Fruit fly (Drosophila melanogaster) whole organism, embryonic: ENCODE results near the gene ClC-a.
A peak's percentile ranks its signal among the peaks of the same experiment; 100 is the strongest.

Experiments used
- Aef1 ChIP-seq: fragments of 200-800 bp; sonication (Bioruptor generic); IDR thresholded peaks from 3 replicates; pipeline ENCODE4 v1.3.6; 2022; ENCODE audit warnings: missing biosample characterization, missing genetic modification characterization
- Antp ChIP-seq: fragments of 200-800 bp; sonication (Bioruptor generic); optimal IDR thresholded peaks from 3 replicates; lab custom pipeline; 2016; ENCODE audit warnings: missing biosample characterization, missing genetic modification characterization
- Blimp-1 ChIP-seq: fragments of 200-800 bp; sonication (Bioruptor generic); optimal IDR thresholded peaks from 3 replicates; lab custom pipeline; 2018; ENCODE audit warnings: missing biosample characterization, missing genetic modification characterization, mild to moderate bottlenecking, moderate library complexity, missing genetic modification reagents
- CG1024 ChIP-seq: fragments of 200-800 bp; sonication (Bioruptor generic); IDR thresholded peaks from 2 replicates; pipeline ENCODE4 v1.3.6; 2022; ENCODE audit warnings: missing biosample characterization, missing genetic modification characterization
- CG10274 ChIP-seq: fragments of 200-800 bp; sonication (Bioruptor generic); optimal IDR thresholded peaks from 3 replicates; lab custom pipeline; 2017; ENCODE audit warnings: missing biosample characterization, mild to moderate bottlenecking, missing genetic modification characterization
- CG10431 ChIP-seq: fragments of 200-800 bp; sonication (Bioruptor generic); optimal IDR thresholded peaks from 3 replicates; lab custom pipeline; 2018; ENCODE audit warnings: missing biosample characterization, mild to moderate bottlenecking, missing genetic modification characterization
- CG10543 ChIP-seq: fragments of 200-800 bp; sonication (Bioruptor generic); optimal IDR thresholded peaks from 3 replicates; lab custom pipeline; 2017; ENCODE audit warnings: missing biosample characterization, mild to moderate bottlenecking, missing genetic modification characterization, moderate library complexity
- CG11696 ChIP-seq: fragments of 200-800 bp; sonication (Bioruptor generic); IDR thresholded peaks from 2 replicates; pipeline ENCODE4 v1.3.6; 2022; ENCODE audit warnings: missing biosample characterization, missing genetic modification characterization
- CG12299 ChIP-seq: fragments of 200-800 bp; sonication (Bioruptor generic); optimal IDR thresholded peaks from 2 replicates; lab custom pipeline; 2018; ENCODE audit warnings: missing biosample characterization, mild to moderate bottlenecking, missing genetic modification characterization
- CG1233 ChIP-seq: fragments of 200-800 bp; sonication (Bioruptor generic); optimal IDR thresholded peaks from 4 replicates; lab custom pipeline; 2018; ENCODE audit warnings: missing biosample characterization, mild to moderate bottlenecking, missing genetic modification characterization
- CG12391 ChIP-seq: fragments of 200-800 bp; sonication (Bioruptor generic); optimal IDR thresholded peaks from 3 replicates; lab custom pipeline; 2018; ENCODE audit warnings: missing biosample characterization, mild to moderate bottlenecking, missing genetic modification characterization, moderate library complexity
- CG13624 ChIP-seq: fragments of 200-800 bp; sonication (Bioruptor generic); optimal IDR thresholded peaks from 2 replicates; lab custom pipeline; 2016; ENCODE audit warnings: missing biosample characterization, missing genetic modification characterization
- CG14441 ChIP-seq: fragments of 200-800 bp; sonication (Bioruptor generic); IDR thresholded peaks from 2 replicates; pipeline ENCODE4 v1.3.6; 2022; ENCODE audit warnings: missing biosample characterization, missing genetic modification characterization
- CG15479 ChIP-seq: fragments of 200-800 bp; sonication (Bioruptor generic); optimal IDR thresholded peaks from 3 replicates; lab custom pipeline; 2019; ENCODE audit warnings: missing biosample characterization, mild to moderate bottlenecking, missing genetic modification characterization, moderate library complexity
- CG1602 ChIP-seq: fragments of 200-800 bp; sonication (Bioruptor generic); optimal IDR thresholded peaks from 3 replicates; lab custom pipeline; 2016; ENCODE audit warnings: missing biosample characterization, missing genetic modification characterization
- CG17359 ChIP-seq: fragments of 200-800 bp; sonication (Bioruptor generic); optimal IDR thresholded peaks from 3 replicates; lab custom pipeline; 2018; ENCODE audit warnings: missing biosample characterization, mild to moderate bottlenecking, missing genetic modification characterization, moderate library complexity
- CG17612 ChIP-seq: fragments of 200-800 bp; sonication (Bioruptor generic); IDR thresholded peaks from 2 replicates; pipeline ENCODE4 v1.3.6; 2022; ENCODE audit warnings: missing biosample characterization, missing genetic modification characterization
- CG2120 ChIP-seq: fragments of 200-800 bp; sonication (Bioruptor generic); optimal IDR thresholded peaks from 3 replicates; lab custom pipeline; 2016; ENCODE audit warnings: missing biosample characterization, missing genetic modification characterization
- CG2129 ChIP-seq: fragments of 200-800 bp; sonication (Bioruptor generic); IDR thresholded peaks from 2 replicates; pipeline ENCODE4 v1.3.6; 2022; ENCODE audit warnings: missing biosample characterization, missing genetic modification characterization; ENCODE audit not compliant: partially characterized antibody
- CG2199 ChIP-seq: fragments of 200-800 bp; sonication (Bioruptor generic); IDR thresholded peaks from 3 replicates; pipeline ENCODE4 v1.3.6; 2022; ENCODE audit warnings: missing biosample characterization, missing genetic modification characterization
- CG2678 ChIP-seq: fragments of 200-800 bp; sonication (Bioruptor generic); optimal IDR thresholded peaks from 3 replicates; lab custom pipeline; 2019; ENCODE audit warnings: missing biosample characterization, mild to moderate bottlenecking, missing genetic modification characterization, moderate library complexity
- CG32532 ChIP-seq: fragments of 200-800 bp; sonication (Bioruptor generic); IDR thresholded peaks from 2 replicates; pipeline ENCODE4 v1.3.6; 2022; ENCODE audit warnings: missing biosample characterization, missing genetic modification characterization
- CG34224 ChIP-seq: fragments of 200-800 bp; sonication (Bioruptor generic); IDR thresholded peaks from 3 replicates; pipeline ENCODE4 v1.3.6; 2022; ENCODE audit warnings: missing biosample characterization, missing genetic modification characterization; ENCODE audit not compliant: partially characterized antibody
- CG34376 ChIP-seq: fragments of 200-800 bp; sonication (Bioruptor generic); optimal IDR thresholded peaks from 2 replicates; lab custom pipeline; 2018; ENCODE audit warnings: missing biosample characterization, mild to moderate bottlenecking, missing genetic modification characterization
- CG3995 ChIP-seq: fragments of 200-800 bp; sonication (Bioruptor generic); optimal IDR thresholded peaks from 3 replicates; lab custom pipeline; 2016; ENCODE audit warnings: missing biosample characterization, missing genetic modification characterization
- CG5245 ChIP-seq: fragments of 200-800 bp; sonication (Bioruptor generic); optimal IDR thresholded peaks from 3 replicates; lab custom pipeline; 2016; ENCODE audit warnings: missing biosample characterization, missing genetic modification characterization
- CG9797 ChIP-seq: fragments of 200-800 bp; sonication (Bioruptor generic); optimal IDR thresholded peaks from 3 replicates; lab custom pipeline; 2018; ENCODE audit warnings: missing biosample characterization, mild to moderate bottlenecking, missing genetic modification characterization
- CoRest ChIP-seq: fragments of 200-800 bp; sonication (Bioruptor generic); optimal IDR thresholded peaks from 3 replicates; lab custom pipeline; 2018; ENCODE audit warnings: missing biosample characterization, mild to moderate bottlenecking, missing genetic modification characterization, moderate library complexity
- Eip74EF ChIP-seq, 2 experiments: fragments of 200-800 bp in 1 of 2; fragments of >200 bp in 1 of 2; sonication (Bioruptor generic) in 1 of 2; optimal IDR thresholded peaks; 2 replicates each; lab custom pipeline; 2017 to 2019; ENCODE audit warnings: missing biosample characterization in 2 of 2, missing genetic modification characterization in 2 of 2, mild to moderate bottlenecking in 1 of 2, moderate library complexity in 1 of 2
- Elba2 ChIP-seq: fragments of 200-800 bp; sonication (Bioruptor generic); optimal IDR thresholded peaks from 3 replicates; lab custom pipeline; 2016; ENCODE audit warnings: missing biosample characterization, missing genetic modification characterization
- Fer1 ChIP-seq: fragments of 200-800 bp; sonication (Bioruptor generic); optimal IDR thresholded peaks from 2 replicates; lab custom pipeline; 2017; ENCODE audit warnings: missing biosample characterization, mild to moderate bottlenecking, missing genetic modification characterization
- Gug ChIP-seq: fragments of 200-800 bp; sonication (Bioruptor generic); IDR thresholded peaks from 4 replicates; pipeline ENCODE4 v1.3.6; 2022; ENCODE audit warnings: missing biosample characterization, missing genetic modification characterization
- Hand ChIP-seq: fragments of 200-800 bp; sonication (Bioruptor generic); optimal IDR thresholded peaks from 2 replicates; lab custom pipeline; 2017; ENCODE audit warnings: mild to moderate bottlenecking, missing biosample characterization, missing genetic modification reagents, missing genetic modification characterization
- Sin3A ChIP-seq: fragments of >200 bp; optimal IDR thresholded peaks from 2 replicates; lab custom pipeline; 2018
- Trl ChIP-seq, 3 experiments: fragments of >200 bp in 2 of 3; fragments of 200-800 bp in 1 of 3; sonication (Bioruptor generic) in 1 of 3; optimal IDR thresholded peaks; 2 replicates in 1 of 3; 3 replicates in 2 of 3; lab custom pipeline; 2016 to 2017; ENCODE audit warnings: missing biosample characterization in 1 of 3, missing genetic modification characterization in 1 of 3
- ash1 ChIP-seq: fragments of 200-800 bp; sonication (Bioruptor generic); optimal IDR thresholded peaks from 2 replicates; lab custom pipeline; 2018; ENCODE audit warnings: missing biosample characterization, mild to moderate bottlenecking, missing genetic modification characterization
- chif ChIP-seq, 2 experiments: fragments of 200-800 bp; sonication (Bioruptor generic); optimal IDR thresholded peaks; 3 replicates each; lab custom pipeline; 2016; ENCODE audit warnings: missing biosample characterization in 2 of 2, missing genetic modification characterization in 2 of 2
- chn ChIP-seq: fragments of 200-800 bp; sonication (Bioruptor generic); optimal IDR thresholded peaks from 2 replicates; lab custom pipeline; 2016; ENCODE audit warnings: missing biosample characterization, missing genetic modification characterization
- disco-r ChIP-seq: fragments of 200-800 bp; sonication (Bioruptor generic); optimal IDR thresholded peaks from 2 replicates; lab custom pipeline; 2016; ENCODE audit warnings: missing biosample characterization, missing genetic modification characterization
- dmrt11E ChIP-seq: fragments of 200-800 bp; sonication (Bioruptor generic); optimal IDR thresholded peaks from 3 replicates; lab custom pipeline; 2018; ENCODE audit warnings: missing biosample characterization, mild to moderate bottlenecking, missing genetic modification characterization, moderate library complexity
- fru ChIP-seq: fragments of >200 bp; optimal IDR thresholded peaks from 2 replicates; lab custom pipeline; 2017
- hbn ChIP-seq: fragments of 200-800 bp; sonication (Bioruptor generic); IDR thresholded peaks from 2 replicates; pipeline ENCODE4 v1.3.6; 2022; ENCODE audit warnings: missing biosample characterization, missing genetic modification characterization; ENCODE audit not compliant: partially characterized antibody
- kni ChIP-seq: fragments of 200-800 bp; sonication (Bioruptor generic); optimal IDR thresholded peaks from 3 replicates; lab custom pipeline; 2017; ENCODE audit warnings: mild to moderate bottlenecking, missing biosample characterization, missing genetic modification reagents, missing genetic modification characterization
- lilli ChIP-seq: fragments of 200-800 bp; sonication (Bioruptor generic); optimal IDR thresholded peaks from 3 replicates; lab custom pipeline; 2016; ENCODE audit warnings: missing biosample characterization, missing genetic modification characterization
- p53 ChIP-seq: fragments of 200-800 bp; sonication (Bioruptor generic); optimal IDR thresholded peaks from 2 replicates; lab custom pipeline; 2016; ENCODE audit warnings: missing biosample characterization, missing genetic modification characterization
- pum ChIP-seq: fragments of 200-800 bp; sonication (Bioruptor generic); optimal IDR thresholded peaks from 2 replicates; lab custom pipeline; 2016; ENCODE audit warnings: missing biosample characterization, missing genetic modification characterization
- row ChIP-seq: fragments of 200-800 bp; sonication (Bioruptor generic); IDR thresholded peaks from 3 replicates; pipeline ENCODE4 v1.3.6; 2022; ENCODE audit warnings: missing biosample characterization, missing genetic modification characterization
- scrt ChIP-seq: fragments of 200-800 bp; sonication (Bioruptor generic); optimal IDR thresholded peaks from 2 replicates; lab custom pipeline; 2018; ENCODE audit warnings: missing biosample characterization, mild to moderate bottlenecking, missing genetic modification characterization, moderate library complexity
- seq ChIP-seq: fragments of 200-800 bp; sonication (Bioruptor generic); IDR thresholded peaks from 2 replicates; pipeline ENCODE4 v1.3.6; 2022; ENCODE audit warnings: missing biosample characterization, missing genetic modification characterization
- zen ChIP-seq: fragments of 200-800 bp; sonication (Bioruptor generic); optimal IDR thresholded peaks from 3 replicates; lab custom pipeline; 2018; ENCODE audit warnings: missing biosample characterization, mild to moderate bottlenecking, missing genetic modification characterization, moderate library complexity

Gene ClC-a

dm6 chr3R:11773325-11773998, 39.5 kb downstream of the ClC-a start (continued):
- TF ChIP-seq CG2678 (tag; lab: Kevin White, UChicago) = no peak
- TF ChIP-seq CG2120 (GFP tag; lab: Kevin White, UChicago) = no peak
- peak; percentile 94 for TF ChIP-seq CG2199 (GFP tag; lab: Robert Waterston, UW)
- no peak for TF ChIP-seq CG13624 (GFP tag; lab: Kevin White, UChicago)
- TF ChIP-seq dmrt11E = peak; percentile 8
- TF ChIP-seq pum = no peak
- no peak for TF ChIP-seq fru (lab: Kevin White, UChicago)
- TF ChIP-seq Elba2 (GFP tag; lab: Kevin White, UChicago) = no peak
- TF ChIP-seq chn (GFP tag; lab: Kevin White, UChicago) = peak; percentile 31
- TF ChIP-seq chif (GFP tag; optimal IDR thresholded peaks at IDR 0.05; lab: Kevin White, UChicago) = no peak
- TF ChIP-seq CG9797 (GFP tag; lab: Kevin White, UChicago) = no peak
- no peak for TF ChIP-seq CG14441 (GFP tag; lab: Robert Waterston, UW)
- TF ChIP-seq CG10543 (GFP tag; lab: Kevin White, UChicago) = no peak
- no peak for TF ChIP-seq ash1 (GFP tag; lab: Kevin White, UChicago)
- no peak for TF ChIP-seq lilli (GFP tag; lab: Kevin White, UChicago)
- TF ChIP-seq CG3995 (GFP tag; lab: Kevin White, UChicago) = no peak
- no peak for TF ChIP-seq disco-r (GFP tag; lab: Kevin White, UChicago)
- peak; percentile 51; the same call in 1 of the 3 replicates for TF ChIP-seq CG34224 (GFP tag; lab: Robert Waterston, UW)
- no peak for TF ChIP-seq CG17359 (tag; lab: Kevin White, UChicago)
- TF ChIP-seq seq (GFP tag; lab: Robert Waterston, UW) = peak; percentile 47; the same call in 1 of the 2 replicates
- no peak for TF ChIP-seq scrt (GFP tag; lab: Kevin White, UChicago)
- TF ChIP-seq Blimp-1 (GFP tag; lab: Kevin White, UChicago) = peak; percentile 96
- TF ChIP-seq row (GFP tag; lab: Robert Waterston, UW) = no peak
- no peak for TF ChIP-seq CG1233
- 0 out of 2 replicates have a peak, but pooled peaks have one; percentile 16 for TF ChIP-seq CG2129 (GFP tag; lab: Robert Waterston, UW)
- TF ChIP-seq CG12299 (tag; lab: Kevin White, UChicago) = peak; percentile 2
- no peak for TF ChIP-seq CG12391 (tag; lab: Kevin White, UChicago)
- TF ChIP-seq CG32532 (GFP tag; lab: Robert Waterston, UW) = 0 out of 2 replicates have a peak, but pooled peaks have one; percentile 28
- no peak for TF ChIP-seq CG17612
- no peak for TF ChIP-seq p53 (GFP tag; lab: Kevin White, UChicago)
- peak; percentile 41; the same call in 1 of the 2 replicates for TF ChIP-seq CG11696 (GFP tag; lab: Robert Waterston, UW)
- peak; percentile 48 for TF ChIP-seq hbn
- no peak for TF ChIP-seq CG1024 (GFP tag; lab: Robert Waterston, UW)
- no peak for TF ChIP-seq zen (tag; lab: Kevin White, UChicago)
- TF ChIP-seq CG34376 (GFP tag; lab: Kevin White, UChicago) = no peak
- TF ChIP-seq Fer1 (GFP tag; lab: Kevin White, UChicago) = no peak
- TF ChIP-seq CG5245 = no peak
- TF ChIP-seq CG10431 (GFP tag; lab: Kevin White, UChicago) = no peak
- TF ChIP-seq Eip74EF (GFP tag; optimal IDR thresholded peaks at IDR 0.05; lab: Kevin White, UChicago) = no peak
- peak; percentile 57 for TF ChIP-seq CG10274 (GFP tag; lab: Kevin White, UChicago)
- TF ChIP-seq CG15479 (GFP tag; lab: Kevin White, UChicago) = peak; percentile 54
- no peak for TF ChIP-seq Hand (GFP tag; lab: Kevin White, UChicago)
- no peak for TF ChIP-seq Aef1 (GFP tag; lab: Robert Waterston, UW)
- no peak for TF ChIP-seq Gug (GFP tag; lab: Robert Waterston, UW)
- no peak for TF ChIP-seq Antp (GFP tag; lab: Kevin White, UChicago)
- peak; percentile 95 for TF ChIP-seq kni (GFP tag; lab: Kevin White, UChicago)
- peak; percentile 90 to 99 for TF ChIP-seq Trl (optimal IDR thresholded peaks at IDR 0.05; lab: Kevin White, UChicago)
- peak; percentile 31 for TF ChIP-seq Trl (GFP tag; optimal IDR thresholded peaks at IDR 0.05; lab: Kevin White, UChicago)
- TF ChIP-seq Sin3A (lab: Kevin White, UChicago) = no peak
- no peak for TF ChIP-seq CoRest
- TF ChIP-seq CG1602 (GFP tag; lab: Kevin White, UChicago) = no peak
- TF ChIP-seq, all 482 proteins: peak for 58
